Worm (Caenorhabditis elegans) whole organism, young adult: Measurements from ENCODE around the gene C48A7.16.
A peak's percentile ranks its signal among the peaks of the same experiment; 100 is the strongest.

Experiments used
- atf-7 ChIP-seq: sonication (generic microtip); optimal IDR thresholded peaks from 2 replicates; lab custom pipeline; 2017; ENCODE audit warnings: mild to moderate bottlenecking, missing genetic modification characterization, missing compliant biosample characterization
- ceh-40 ChIP-seq: fragments of 200-800 bp; sonication (Bioruptor generic); IDR thresholded peaks from 2 replicates; pipeline ENCODE4 v1.3.6; 2022; ENCODE audit warnings: missing genetic modification characterization, missing compliant biosample characterization
- dpl-1 ChIP-seq: fragments of 150-350 bp; optimal IDR thresholded peaks from 2 replicates; lab custom pipeline; 2014; ENCODE audit warnings: missing biosample characterization, missing genetic modification reagents, missing genetic modification characterization
- egl-18 ChIP-seq: fragments of 200-800 bp; sonication (Bioruptor generic); IDR thresholded peaks from 2 replicates; pipeline ENCODE4 v1.3.6; 2022; ENCODE audit warnings: missing genetic modification reagents, missing genetic modification characterization, missing compliant biosample characterization
- nhr-80 ChIP-seq: sonication (generic microtip); optimal IDR thresholded peaks from 2 replicates; lab custom pipeline; 2016; ENCODE audit warnings: missing genetic modification characterization, missing compliant biosample characterization
- sdz-38 ChIP-seq: sonication (generic microtip); optimal IDR thresholded peaks from 2 replicates; lab custom pipeline; 2016; ENCODE audit warnings: missing genotype, missing genetic modification characterization, missing compliant biosample characterization

- TF ChIP-seq atf-7 (peak; percentile 16), ceh-40 (no peak), egl-18 (no peak), sdz-38 (tag; lab: Kevin White, UChicago) (no peak), nhr-80 (no peak), dpl-1 (GFP tag; lab: Kevin White, UChicago) (no peak)
Observed at ce11 chrIV:7402077-7402476, 3.2 kb upstream of the C48A7.16 start.
